Fruit fly (Drosophila melanogaster) whole organism: ENCODE data around the gene CG31815.

Experiments
- CG8478 ChIP-seq: fragments of >200 bp; optimal IDR thresholded peaks from 2 replicates; lab custom pipeline; 2018; ENCODE audit warnings: inconsistent platforms
- Dll ChIP-seq: fragments of >200 bp; optimal IDR thresholded peaks from 2 replicates; lab custom pipeline; 2017
- EcR ChIP-seq, 2 experiments: fragments of >200 bp; optimal IDR thresholded peaks; 2 replicates each; lab custom pipeline; 2017; ENCODE audit warnings: missing biosample characterization in 2 of 2, missing genetic modification characterization in 2 of 2, missing genetic modification reagents in 2 of 2
- pan ChIP-seq: fragments of >200 bp; optimal IDR thresholded peaks from 2 replicates; lab custom pipeline; 2017
- psq ChIP-seq: fragments of >200 bp; optimal IDR thresholded peaks from 2 replicates; lab custom pipeline; 2017
- usp ChIP-seq: fragments of >200 bp; optimal IDR thresholded peaks from 2 replicates; lab custom pipeline; 2017; ENCODE audit warnings: missing biosample characterization, missing genetic modification characterization, mixed read lengths

CG31815 gene

dm6 chr2L:16629176-16629575 lies 23.6 kb downstream of the CG31815 start:
- no peak for TF ChIP-seq Dll (lab: Kevin White, UChicago)
- no peak for TF ChIP-seq EcR (GFP tag; optimal IDR thresholded peaks at IDR 0.05; lab: Kevin White, UChicago)
- TF ChIP-seq psq = no peak
- TF ChIP-seq CG8478 = no peak
- TF ChIP-seq usp (GFP tag; lab: Kevin White, UChicago) = no peak
- TF ChIP-seq pan (lab: Kevin White, UChicago) = no peak

- TF ChIP-seq psq (no peak), Dll (lab: Kevin White, UChicago) (no peak), pan (lab: Kevin White, UChicago) (no peak), EcR (GFP tag; optimal IDR thresholded peaks at IDR 0.05; lab: Kevin White, UChicago) (no peak), CG8478 (no peak), usp (GFP tag; lab: Kevin White, UChicago) (no peak)
These were observed 31.7 kb downstream of the CG31815 start for dm6 chr2L:16637335-16637734.

DNA sequence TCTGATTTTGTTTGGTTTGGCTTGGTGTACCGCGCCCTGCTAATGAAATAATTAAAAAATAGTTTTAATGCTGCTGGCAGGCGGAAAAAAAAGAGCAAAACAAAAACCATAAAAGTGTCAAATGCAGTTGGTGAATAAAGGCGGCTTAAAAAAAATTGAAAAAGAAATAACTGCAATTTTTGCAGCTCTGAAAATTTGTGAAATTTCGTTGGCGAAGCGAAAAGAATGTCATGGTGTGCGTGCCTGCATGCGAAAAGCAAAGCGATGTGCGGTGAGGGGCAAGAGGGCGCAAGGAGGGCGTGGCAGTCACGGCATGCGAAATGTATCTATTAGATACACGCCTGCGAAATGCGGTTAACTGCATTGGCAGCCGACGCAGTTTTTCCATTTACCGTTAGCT lies 32.7 kb downstream of the CG31815 start:
- TF ChIP-seq CG8478 = no peak

- TF ChIP-seq Dll (lab: Kevin White, UChicago) = no peak
- TF ChIP-seq EcR (GFP tag; optimal IDR thresholded peaks at IDR 0.05; lab: Kevin White, UChicago) = no peak
- no peak for TF ChIP-seq usp (GFP tag; lab: Kevin White, UChicago)
- TF ChIP-seq CG8478 = no peak
- TF ChIP-seq psq = no peak
- TF ChIP-seq pan (lab: Kevin White, UChicago) = no peak
These were observed 35.2 kb downstream of the CG31815 start for dm6 chr2L:16640846-16641245.

DNA sequence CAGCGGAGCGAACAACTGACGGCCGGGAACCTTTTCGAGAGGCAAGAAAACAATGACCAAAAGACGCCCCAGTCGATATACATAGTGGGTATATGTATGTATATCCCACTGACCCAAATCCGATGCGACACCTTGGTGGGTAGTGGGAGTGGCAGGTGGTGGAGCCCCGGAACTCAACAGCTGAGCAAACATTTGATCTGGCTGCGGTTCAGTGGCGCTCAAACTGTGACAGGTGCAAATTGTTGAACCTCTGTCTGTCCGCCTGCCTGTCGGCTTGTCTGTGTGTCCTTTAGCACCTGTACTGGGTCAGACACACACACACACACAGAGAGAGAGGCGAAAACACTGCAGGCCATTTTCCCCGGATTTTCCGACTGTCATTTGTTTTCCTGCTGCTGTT lies 37.8 kb downstream of the CG31815 start:
- TF ChIP-seq usp (GFP tag; lab: Kevin White, UChicago) = no peak
- no peak for TF ChIP-seq EcR (GFP tag; optimal IDR thresholded peaks at IDR 0.05; lab: Kevin White, UChicago)
- TF ChIP-seq pan (lab: Kevin White, UChicago) = no peak

DNA sequence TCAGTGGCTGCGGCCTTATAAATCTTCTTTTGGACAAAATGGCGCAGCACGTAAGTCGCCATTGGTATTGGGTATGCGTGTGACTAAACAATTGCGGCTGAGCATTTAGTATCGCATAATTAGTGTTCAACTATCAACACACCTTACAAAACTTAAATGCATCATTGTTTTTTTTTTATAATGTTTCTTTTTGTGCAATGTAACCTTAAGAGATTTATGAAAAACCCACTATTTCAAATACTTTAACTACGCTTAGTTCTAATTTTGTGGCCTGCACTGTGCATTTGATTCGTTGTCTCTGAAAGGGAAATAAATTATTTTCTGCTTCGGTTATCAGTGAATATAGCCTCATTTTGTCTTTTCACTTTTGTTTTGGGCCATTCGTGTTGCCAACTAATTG lies 38.3 kb downstream of the CG31815 start:
- no peak for TF ChIP-seq Dll (lab: Kevin White, UChicago)
- TF ChIP-seq psq = no peak
- TF ChIP-seq usp (GFP tag; lab: Kevin White, UChicago) = no peak
- no peak for TF ChIP-seq pan (lab: Kevin White, UChicago)
- TF ChIP-seq CG8478 = no peak
- TF ChIP-seq EcR (GFP tag; optimal IDR thresholded peaks at IDR 0.05; lab: Kevin White, UChicago) = no peak

- TF ChIP-seq EcR (GFP tag; optimal IDR thresholded peaks at IDR 0.05; lab: Kevin White, UChicago) = peak in 1 of 2 experiments; percentile 21
- no peak for TF ChIP-seq psq
These were observed 40.1 kb downstream of the CG31815 start for dm6 chr2L:16645479-16646302.

DNA sequence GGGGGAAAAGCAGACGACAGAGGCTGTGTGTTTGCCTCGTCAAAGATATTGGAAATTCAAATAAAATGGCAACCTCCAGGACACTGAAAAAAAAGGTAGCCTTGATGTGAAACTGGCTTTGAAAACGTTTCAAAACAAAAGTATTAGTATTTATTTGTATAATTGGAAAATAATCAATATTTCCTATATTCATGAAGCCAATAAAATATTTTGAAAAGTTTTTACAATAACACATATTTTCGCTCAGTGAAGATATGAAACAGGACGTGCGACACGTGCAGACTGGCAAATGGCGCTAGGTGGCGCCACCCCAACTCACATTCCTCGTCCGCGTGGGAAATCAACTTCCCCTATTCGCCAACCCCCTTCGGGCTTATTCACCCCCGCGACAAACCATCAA lies 42.2 kb downstream of the CG31815 start:
- TF ChIP-seq usp (GFP tag; lab: Kevin White, UChicago) (no peak), Dll (lab: Kevin White, UChicago) (no peak), EcR (GFP tag; optimal IDR thresholded peaks at IDR 0.05; lab: Kevin White, UChicago) (no peak), pan (lab: Kevin White, UChicago) (no peak), psq (no peak), CG8478 (no peak)

dm6 chr2L:16648925-16649324 lies 43.3 kb downstream of the CG31815 start:
- TF ChIP-seq pan (lab: Kevin White, UChicago) (no peak), usp (GFP tag; lab: Kevin White, UChicago) (no peak)

DNA sequence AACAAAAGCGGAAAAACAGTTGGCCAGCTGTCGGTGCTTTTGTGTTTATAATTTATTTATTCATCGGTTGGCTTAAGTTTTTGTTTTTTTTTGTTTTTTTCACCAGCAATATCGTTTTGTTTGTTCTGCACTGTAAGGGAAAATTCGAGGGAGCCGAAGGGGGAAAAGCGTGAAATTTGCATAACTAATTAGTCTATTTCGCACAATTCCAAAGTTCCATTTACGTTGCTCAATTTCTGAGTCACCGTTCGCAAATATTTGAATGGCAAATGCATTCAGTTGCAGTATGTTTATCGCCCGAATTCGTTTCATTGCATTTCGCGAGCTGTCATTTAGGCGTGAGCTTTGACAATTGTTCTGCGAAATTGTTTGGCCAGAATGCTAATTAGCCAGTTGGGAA lies 47.9 kb downstream of the CG31815 start:
- TF ChIP-seq EcR (GFP tag; optimal IDR thresholded peaks at IDR 0.05; lab: Kevin White, UChicago) = no peak
- no peak for TF ChIP-seq usp (GFP tag; lab: Kevin White, UChicago)

DNA sequence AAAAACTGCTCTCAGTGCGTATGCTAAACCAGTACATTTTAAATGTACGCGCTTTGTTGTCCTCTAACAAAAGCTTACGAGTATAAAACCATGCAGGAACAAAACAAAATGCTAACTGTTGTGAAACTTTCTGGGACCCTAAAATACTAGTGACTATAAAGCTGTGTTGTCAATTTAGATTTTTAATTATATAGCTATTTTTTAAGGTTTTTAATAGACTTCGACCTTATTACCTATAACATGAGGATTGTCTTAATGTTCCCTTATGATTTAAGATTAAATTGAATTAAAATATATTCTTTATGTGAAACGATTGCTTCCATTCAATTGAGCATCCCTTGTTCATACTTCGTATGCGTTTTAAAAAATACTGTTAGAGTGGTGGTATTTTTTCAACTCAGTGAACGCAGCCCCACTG lies 51.1 kb downstream of the CG31815 start:
- no peak for TF ChIP-seq psq
- no peak for TF ChIP-seq CG8478
- TF ChIP-seq pan (lab: Kevin White, UChicago) = no peak
- no peak for TF ChIP-seq usp (GFP tag; lab: Kevin White, UChicago)
- TF ChIP-seq EcR (GFP tag; optimal IDR thresholded peaks at IDR 0.05; lab: Kevin White, UChicago) = no peak
- no peak for TF ChIP-seq Dll (lab: Kevin White, UChicago)
